Worm (Caenorhabditis elegans) whole organism, L3 larva: ENCODE measurements around the gene rpl-36.A.
A peak's percentile ranks its signal among the peaks of the same experiment; 100 is the strongest.

Source experiments
- aly-2 ChIP-seq: fragments of 150-350 bp; optimal IDR thresholded peaks from 2 replicates; lab custom pipeline; 2014; ENCODE audit warnings: missing biosample characterization, missing genetic modification characterization
- ama-1 ChIP-seq: fragments of 150-350 bp; optimal IDR thresholded peaks from 2 replicates; lab custom pipeline; 2018
- ceh-9 ChIP-seq: sonication (generic microtip); optimal IDR thresholded peaks from 2 replicates; lab custom pipeline; 2018; ENCODE audit warnings: missing biosample characterization, missing genetic modification characterization
- elt-3 ChIP-seq, 3 experiments: fragments of 150-350 bp in 1 of 3; sonication (generic microtip) in 2 of 3; optimal IDR thresholded peaks; 2 replicates in 2 of 3; 4 replicates in 1 of 3; lab custom pipeline; 2014 to 2017; ENCODE audit warnings: missing biosample characterization in 3 of 3, missing genetic modification characterization in 3 of 3
- fos-1 ChIP-seq: fragments of 150-350 bp; optimal IDR thresholded peaks from 2 replicates; lab custom pipeline; 2014; ENCODE audit warnings: missing biosample characterization, missing genetic modification characterization
- nhr-12 ChIP-seq: fragments of 150-350 bp; optimal IDR thresholded peaks from 2 replicates; lab custom pipeline; 2014; ENCODE audit warnings: missing biosample characterization, missing genetic modification characterization
- nhr-25 ChIP-seq: sonication (generic microtip); optimal IDR thresholded peaks from 2 replicates; lab custom pipeline; 2017; ENCODE audit warnings: missing biosample characterization, missing genetic modification characterization
- pha-4 ChIP-seq: fragments of 150-350 bp; optimal IDR thresholded peaks from 2 replicates; lab custom pipeline; 2014; ENCODE audit warnings: missing biosample characterization, missing genetic modification reagents, missing genetic modification characterization
- ztf-11 ChIP-seq: fragments of 150-350 bp; optimal IDR thresholded peaks from 2 replicates; lab custom pipeline; 2014; ENCODE audit warnings: missing biosample characterization, missing genetic modification characterization

DNA sequence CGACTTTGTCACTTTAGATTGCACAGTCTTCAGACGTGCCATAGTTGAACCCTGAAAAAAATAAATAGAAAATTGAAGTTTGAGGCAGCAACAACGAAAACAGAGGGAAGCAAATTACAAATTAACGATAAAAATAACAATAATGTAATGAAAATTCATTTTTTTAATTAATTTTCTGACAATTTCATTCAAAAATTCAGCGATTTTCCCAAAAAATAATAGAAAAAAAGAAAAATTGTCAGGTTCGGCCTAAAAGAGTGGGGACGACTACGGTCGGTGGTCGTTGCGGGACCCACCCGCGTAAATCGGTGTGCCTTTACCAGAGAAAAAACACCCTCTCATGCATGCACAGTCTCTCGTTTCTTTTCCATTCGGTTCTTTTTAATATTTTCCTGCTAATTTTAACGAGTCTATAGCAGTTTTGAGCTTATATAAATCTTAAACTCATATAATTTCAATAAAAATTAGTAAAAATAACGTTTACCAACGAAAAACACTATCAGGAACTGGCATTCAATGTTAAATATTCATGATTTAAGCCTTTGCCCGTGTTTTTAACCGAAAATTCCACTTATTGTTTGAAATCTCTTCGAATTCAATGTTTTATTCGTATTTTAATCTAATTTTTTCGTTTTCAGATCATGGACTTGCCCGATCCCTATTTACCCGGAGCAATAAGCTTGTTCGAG, 29.5 kb upstream of the rpl-36.A start, which contains the start of the genes rps-9 and lsm-1:
- no peak for TF ChIP-seq fos-1
- TF ChIP-seq aly-2 (tag; lab: Kevin White, UChicago): no peak
- TF ChIP-seq ztf-11 (tag; lab: Kevin White, UChicago): no peak
- TF ChIP-seq ceh-9 (tag; lab: Kevin White, UChicago): no peak
- TF ChIP-seq nhr-25 (tag; lab: Kevin White, UChicago): peak; percentile 65
- peak; percentile 84 for TF ChIP-seq pha-4 (tag; lab: Kevin White, UChicago)
- TF ChIP-seq elt-3 (tag; optimal IDR thresholded peaks at IDR 0.05; lab: Kevin White, UChicago): no peak
- no peak for TF ChIP-seq ama-1 (lab: Kevin White, UChicago)
- TF ChIP-seq nhr-12: no peak
